Worm (Caenorhabditis elegans): Measurements from ENCODE around the gene skr-8.
"Not testable (repeated sequence)": the region's sequence is repeated elsewhere in the genome, so short reads cannot be mapped to it uniquely, and the experiment has no call there.

DNA sequence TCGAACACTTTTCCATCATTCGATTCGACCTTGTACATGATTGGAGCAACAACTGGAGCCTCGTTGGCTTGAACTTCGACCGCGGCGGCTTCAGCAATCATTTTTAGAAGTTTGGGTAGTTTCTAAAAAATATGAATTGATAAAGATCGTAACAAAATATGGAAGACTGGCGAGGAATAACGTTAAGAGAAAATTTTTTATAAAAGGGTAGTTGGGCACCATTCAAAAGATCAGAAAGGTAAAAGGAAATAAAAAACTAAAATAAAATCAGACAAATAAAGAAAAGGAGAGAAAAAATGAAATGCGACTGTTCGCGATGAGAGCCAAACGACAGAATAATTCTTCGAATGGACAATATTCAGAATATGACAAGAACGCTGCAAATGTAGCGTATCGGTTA lies at the start of gene skr-8:
- TF ChIP-seq unc-62 (GFP tag; optimal IDR thresholded peaks at IDR 0.05); nhr-28 (tag; optimal IDR thresholded peaks at IDR 0.05); unc-120 (tag; optimal IDR thresholded peaks at IDR 0.05; ENCODE audit: poor library complexity, severe bottlenecking); nhr-76 (tag; optimal IDR thresholded peaks at IDR 0.05); blmp-1 (tag; optimal IDR thresholded peaks at IDR 0.05); lin-13 (tag; optimal IDR thresholded peaks at IDR 0.05); snpc-4 (tag; optimal IDR thresholded peaks at IDR 0.05); lsy-2 (tag; optimal IDR thresholded peaks at IDR 0.05); unc-39 (tag; optimal IDR thresholded peaks at IDR 0.05): not testable (repeated sequence)
